Fruit fly (Drosophila melanogaster) whole organism, embryonic: ENCODE results near the gene Plzf.

Experiments used
- Ada2b ChIP-seq: fragments of 200-800 bp; sonication (Bioruptor generic); IDR thresholded peaks from 2 replicates; pipeline ENCODE4 v1.3.6; 2022; ENCODE audit warnings: missing biosample characterization, missing genetic modification characterization
- B-H2 ChIP-seq: fragments of 200-800 bp; sonication (Bioruptor generic); optimal IDR thresholded peaks from 2 replicates; lab custom pipeline; 2018; ENCODE audit warnings: missing biosample characterization, mild to moderate bottlenecking, missing genetic modification characterization
- Blimp-1 ChIP-seq: fragments of 200-800 bp; sonication (Bioruptor generic); optimal IDR thresholded peaks from 3 replicates; lab custom pipeline; 2018; ENCODE audit warnings: missing biosample characterization, missing genetic modification characterization, mild to moderate bottlenecking, moderate library complexity, missing genetic modification reagents
- Bteb2 ChIP-seq: fragments of 200-800 bp; sonication (Bioruptor generic); optimal IDR thresholded peaks from 2 replicates; lab custom pipeline; 2016; ENCODE audit warnings: missing biosample characterization, missing genetic modification characterization
- CG11247 ChIP-seq: fragments of 200-800 bp; sonication (Bioruptor generic); IDR thresholded peaks from 2 replicates; pipeline ENCODE4 v1.3.6; 2022; ENCODE audit warnings: missing biosample characterization, missing genetic modification characterization
- CG11696 ChIP-seq: fragments of 200-800 bp; sonication (Bioruptor generic); IDR thresholded peaks from 2 replicates; pipeline ENCODE4 v1.3.6; 2022; ENCODE audit warnings: missing biosample characterization, missing genetic modification characterization
- CG1233 ChIP-seq: fragments of 200-800 bp; sonication (Bioruptor generic); optimal IDR thresholded peaks from 4 replicates; lab custom pipeline; 2018; ENCODE audit warnings: missing biosample characterization, mild to moderate bottlenecking, missing genetic modification characterization
- CG14014 ChIP-seq: fragments of 200-800 bp; sonication (Bioruptor generic); IDR thresholded peaks from 2 replicates; pipeline ENCODE4 v1.3.6; 2022; ENCODE audit warnings: missing biosample characterization, missing genetic modification characterization
- CG14441 ChIP-seq: fragments of 200-800 bp; sonication (Bioruptor generic); IDR thresholded peaks from 2 replicates; pipeline ENCODE4 v1.3.6; 2022; ENCODE audit warnings: missing biosample characterization, missing genetic modification characterization
- CG1529 ChIP-seq: fragments of 200-800 bp; sonication (Bioruptor generic); optimal IDR thresholded peaks from 3 replicates; lab custom pipeline; 2018; ENCODE audit warnings: missing biosample characterization, missing genetic modification characterization
- CG16779 ChIP-seq: fragments of 200-800 bp; sonication (Bioruptor generic); IDR thresholded peaks from 2 replicates; pipeline ENCODE4 v1.3.6; 2022; ENCODE audit warnings: missing biosample characterization, missing genetic modification characterization
- CG17802 ChIP-seq: fragments of 200-800 bp; sonication (Bioruptor generic); optimal IDR thresholded peaks from 2 replicates; lab custom pipeline; 2018; ENCODE audit warnings: missing biosample characterization, mild to moderate bottlenecking, missing genetic modification characterization, moderate library complexity
- CG2129 ChIP-seq: fragments of 200-800 bp; sonication (Bioruptor generic); IDR thresholded peaks from 2 replicates; pipeline ENCODE4 v1.3.6; 2022; ENCODE audit warnings: missing biosample characterization, missing genetic modification characterization; ENCODE audit not compliant: partially characterized antibody
- CG31441 ChIP-seq: fragments of 200-800 bp; sonication (Bioruptor generic); IDR thresholded peaks from 2 replicates; pipeline ENCODE4 v1.3.6; 2022; ENCODE audit warnings: missing biosample characterization, missing genetic modification characterization
- CG4360 ChIP-seq: fragments of 200-800 bp; sonication (Bioruptor generic); IDR thresholded peaks from 2 replicates; pipeline ENCODE4 v1.3.6; 2022; ENCODE audit warnings: missing biosample characterization, missing genetic modification characterization
- CG4820 ChIP-seq: fragments of 200-800 bp; sonication (Bioruptor generic); optimal IDR thresholded peaks from 3 replicates; lab custom pipeline; 2016; ENCODE audit warnings: missing biosample characterization, missing genetic modification characterization
- CG7963 ChIP-seq: fragments of 200-800 bp; sonication (Bioruptor generic); IDR thresholded peaks from 3 replicates; pipeline ENCODE4 v1.3.6; 2022; ENCODE audit warnings: missing biosample characterization, missing genetic modification characterization; ENCODE audit not compliant: partially characterized antibody
- Dfd ChIP-seq, 2 experiments: fragments of >200 bp; optimal IDR thresholded peaks; 2 replicates each; lab custom pipeline; 2017; ENCODE audit warnings: missing biosample characterization in 2 of 2, missing genetic modification characterization in 2 of 2
- Ets97D ChIP-seq: fragments of 200-800 bp; sonication (Bioruptor generic); optimal IDR thresholded peaks from 3 replicates; lab custom pipeline; 2016; ENCODE audit warnings: missing biosample characterization, missing genetic modification characterization
- Fer3 ChIP-seq: fragments of 200-800 bp; sonication (Bioruptor generic); optimal IDR thresholded peaks from 2 replicates; lab custom pipeline; 2018; ENCODE audit warnings: missing biosample characterization, mild to moderate bottlenecking, missing genetic modification characterization, moderate library complexity
- Hr39 ChIP-seq: fragments of >200 bp; optimal IDR thresholded peaks from 2 replicates; lab custom pipeline; 2017
- Hr51 ChIP-seq, 2 experiments: fragments of 200-800 bp; sonication (Bioruptor generic); optimal IDR thresholded peaks; 2 replicates in 1 of 2; 3 replicates in 1 of 2; lab custom pipeline; 2016 to 2018; ENCODE audit warnings: missing biosample characterization in 2 of 2, missing genetic modification characterization in 2 of 2, mild to moderate bottlenecking in 1 of 2, moderate library complexity in 1 of 2
- Mes4 ChIP-seq: fragments of 200-800 bp; sonication (Bioruptor generic); optimal IDR thresholded peaks from 2 replicates; lab custom pipeline; 2016; ENCODE audit warnings: missing biosample characterization, missing genetic modification characterization
- Neu2 ChIP-seq: fragments of 200-800 bp; sonication (Bioruptor generic); optimal IDR thresholded peaks from 3 replicates; lab custom pipeline; 2016; ENCODE audit warnings: missing biosample characterization, missing genetic modification characterization, borderline replicate concordance
- Optix ChIP-seq: fragments of 200-800 bp; sonication (Bioruptor generic); IDR thresholded peaks from 3 replicates; pipeline ENCODE4 v1.3.6; 2022; ENCODE audit warnings: missing biosample characterization, missing genetic modification characterization
- PHDP ChIP-seq: fragments of 200-800 bp; sonication (Bioruptor generic); optimal IDR thresholded peaks from 3 replicates; lab custom pipeline; 2018; ENCODE audit warnings: missing biosample characterization, mild to moderate bottlenecking, missing genetic modification characterization, moderate library complexity
- Sox100B ChIP-seq: fragments of 200-800 bp; sonication (Bioruptor generic); optimal IDR thresholded peaks from 3 replicates; lab custom pipeline; 2018; ENCODE audit warnings: missing biosample characterization, mild to moderate bottlenecking, missing genetic modification characterization
- Taf1 ChIP-seq: fragments of 200-800 bp; sonication (Bioruptor generic); IDR thresholded peaks from 2 replicates; pipeline ENCODE4 v1.3.6; 2022; ENCODE audit warnings: missing biosample characterization, missing genetic modification characterization
- Vsx1 ChIP-seq: fragments of 200-800 bp; sonication (Bioruptor generic); optimal IDR thresholded peaks from 2 replicates; lab custom pipeline; 2017; ENCODE audit warnings: missing biosample characterization, mild to moderate bottlenecking, missing genetic modification characterization, missing genetic modification reagents
- ase ChIP-seq: fragments of 200-800 bp; sonication (Bioruptor generic); IDR thresholded peaks from 3 replicates; pipeline ENCODE4 v1.3.6; 2022; ENCODE audit warnings: missing biosample characterization, missing genetic modification characterization
- bsh ChIP-seq, 2 experiments: fragments of 200-800 bp; sonication (Bioruptor generic); optimal IDR thresholded peaks; 2 replicates each; lab custom pipeline; 2017 to 2018; ENCODE audit warnings: mild to moderate bottlenecking in 2 of 2, missing biosample characterization in 2 of 2, missing genetic modification characterization in 2 of 2, moderate library complexity in 1 of 2
- da ChIP-seq: fragments of 200-800 bp; sonication (Bioruptor generic); optimal IDR thresholded peaks from 2 replicates; lab custom pipeline; 2016; ENCODE audit warnings: missing biosample characterization, missing genetic modification characterization
- danr ChIP-seq: fragments of 200-800 bp; sonication (Bioruptor generic); IDR thresholded peaks from 2 replicates; pipeline ENCODE4 v1.3.6; 2022; ENCODE audit warnings: missing biosample characterization, missing genetic modification characterization
- dpn ChIP-seq, 2 experiments: fragments of 200-800 bp; sonication (Bioruptor generic); optimal IDR thresholded peaks; 3 replicates each; lab custom pipeline; 2016; ENCODE audit warnings: missing biosample characterization in 2 of 2, missing genetic modification characterization in 2 of 2
- grau ChIP-seq: fragments of 200-800 bp; optimal IDR thresholded peaks from 3 replicates; lab custom pipeline; 2019; ENCODE audit warnings: missing biosample characterization, mild to moderate bottlenecking, missing genetic modification characterization, moderate library complexity
- grn ChIP-seq: fragments of 200-800 bp; sonication (Bioruptor generic); optimal IDR thresholded peaks from 3 replicates; lab custom pipeline; 2017; ENCODE audit warnings: missing biosample characterization, missing genetic modification characterization
- gsb-n ChIP-seq: fragments of 200-800 bp; sonication (Bioruptor generic); optimal IDR thresholded peaks from 3 replicates; lab custom pipeline; 2018; ENCODE audit warnings: missing biosample characterization, mild to moderate bottlenecking, missing genetic modification characterization
- hkb ChIP-seq, 2 experiments: fragments of 200-800 bp in 1 of 2; fragments of >200 bp in 1 of 2; sonication (Bioruptor generic) in 1 of 2; IDR thresholded peaks in 1 of 2; optimal IDR thresholded peaks in 1 of 2; 2 replicates each; pipeline versions ENCODE4 v1.3.6 to Lab custom; 2017 to 2022; ENCODE audit warnings: missing biosample characterization in 1 of 2, missing genetic modification characterization in 1 of 2
- hth ChIP-seq: fragments of >200 bp; optimal IDR thresholded peaks from 2 replicates; lab custom pipeline; 2017; ENCODE audit warnings: inconsistent platforms
- ind ChIP-seq: fragments of 200-800 bp; sonication (Bioruptor generic); optimal IDR thresholded peaks from 3 replicates; lab custom pipeline; 2016; ENCODE audit warnings: missing biosample characterization, missing genetic modification characterization
- kah ChIP-seq: fragments of 200-800 bp; sonication (Bioruptor generic); optimal IDR thresholded peaks from 2 replicates; lab custom pipeline; 2018; ENCODE audit warnings: missing biosample characterization, mild to moderate bottlenecking, missing genetic modification characterization
- lab ChIP-seq: fragments of 200-800 bp; sonication (Bioruptor generic); optimal IDR thresholded peaks from 3 replicates; lab custom pipeline; 2017; ENCODE audit warnings: missing biosample characterization, missing genetic modification characterization, mild to moderate bottlenecking, moderate library complexity, missing genetic modification reagents
- luna ChIP-seq: fragments of 200-800 bp; sonication (Bioruptor generic); optimal IDR thresholded peaks from 2 replicates; lab custom pipeline; 2016; ENCODE audit warnings: missing biosample characterization, missing genetic modification characterization
- org-1 ChIP-seq: fragments of 200-800 bp; sonication (Bioruptor generic); optimal IDR thresholded peaks from 2 replicates; lab custom pipeline; 2017; ENCODE audit warnings: missing biosample characterization, missing genetic modification characterization
- prd ChIP-seq, 3 experiments: fragments of >200 bp in 2 of 3; fragments of 200-800 bp in 1 of 3; sonication (Bioruptor generic) in 1 of 3; optimal IDR thresholded peaks in 2 of 3; IDR thresholded peaks in 1 of 3; 2 replicates in 2 of 3; 3 replicates in 1 of 3; pipeline versions ENCODE4 v1.3.6 to Lab custom; 2017 to 2022; ENCODE audit warnings: missing biosample characterization in 1 of 3, missing genetic modification characterization in 1 of 3
- ranshi ChIP-seq: fragments of 200-800 bp; sonication (Bioruptor generic); IDR thresholded peaks from 2 replicates; pipeline ENCODE4 v1.3.6; 2022; ENCODE audit warnings: missing biosample characterization, missing genetic modification characterization
- sd ChIP-seq: fragments of 200-800 bp; sonication (Bioruptor generic); optimal IDR thresholded peaks from 3 replicates; lab custom pipeline; 2018; ENCODE audit warnings: missing biosample characterization, mild to moderate bottlenecking, missing genetic modification characterization, moderate library complexity
- ssp ChIP-seq: fragments of 200-800 bp; sonication (Bioruptor generic); IDR thresholded peaks from 2 replicates; pipeline ENCODE4 v1.3.6; 2022; ENCODE audit warnings: missing biosample characterization, missing genetic modification characterization
- stwl ChIP-seq: fragments of 200-800 bp; sonication (Bioruptor generic); optimal IDR thresholded peaks from 3 replicates; lab custom pipeline; 2018; ENCODE audit warnings: missing biosample characterization, mild to moderate bottlenecking, missing genetic modification characterization, moderate library complexity
- trem ChIP-seq: fragments of 200-800 bp; optimal IDR thresholded peaks from 3 replicates; lab custom pipeline; 2019; ENCODE audit warnings: missing biosample characterization, mild to moderate bottlenecking, missing genetic modification characterization, moderate library complexity
- trh ChIP-seq: fragments of 200-800 bp; sonication (Bioruptor generic); optimal IDR thresholded peaks from 2 replicates; lab custom pipeline; 2016; ENCODE audit warnings: missing biosample characterization, missing genetic modification characterization

Plzf gene

dm6 chr2L:12007331-12007791 is 41.4 kb downstream of the Plzf start (continued):
- TF ChIP-seq CG1233 (peak; percentile 74), Blimp-1 (GFP tag; lab: Kevin White, UChicago) (peak; percentile 45), Ada2b (GFP tag; lab: Robert Waterston, UW) (no peak), bsh (GFP tag; optimal IDR thresholded peaks at IDR 0.05; lab: Kevin White, UChicago) (peak; percentile 38 to 75), CG4820 (no peak), CG11247 (GFP tag; lab: Robert Waterston, UW) (no peak), CG14014 (GFP tag; lab: Robert Waterston, UW) (no peak), CG2129 (no peak), Fer3 (tag; lab: Kevin White, UChicago) (peak; percentile 24), lab (GFP tag; lab: Kevin White, UChicago) (peak; percentile 83), CG11696 (GFP tag; lab: Robert Waterston, UW) (no peak), hkb (optimal IDR thresholded peaks at IDR 0.05; lab: Kevin White, UChicago) (peak; percentile 57), hkb (GFP tag; IDR thresholded peaks at IDR 0.05; lab: Robert Waterston, UW) (no peak), CG31441 (GFP tag; lab: Robert Waterston, UW) (no peak), hth (lab: Kevin White, UChicago) (no peak), CG4360 (GFP tag; lab: Robert Waterston, UW) (no peak), Vsx1 (peak; percentile 62), org-1 (GFP tag; lab: Kevin White, UChicago) (no peak), ind (GFP tag; lab: Kevin White, UChicago) (no peak), CG7963 (GFP tag; lab: Robert Waterston, UW) (no peak), PHDP (tag; lab: Kevin White, UChicago) (peak; percentile 49), Sox100B (GFP tag; lab: Kevin White, UChicago) (peak; percentile 35), Neu2 (no peak), trh (GFP tag; lab: Kevin White, UChicago) (no peak), CG17802 (tag; lab: Kevin White, UChicago) (no peak), Optix (GFP tag; lab: Robert Waterston, UW) (no peak), ssp (GFP tag; lab: Robert Waterston, UW) (no peak), Mes4 (GFP tag; lab: Kevin White, UChicago) (peak; percentile 44), ranshi (no peak), Dfd (GFP tag; optimal IDR thresholded peaks at IDR 0.05; lab: Kevin White, UChicago) (no peak), CG16779 (no peak), Ets97D (GFP tag; lab: Kevin White, UChicago) (peak; percentile 0), danr (GFP tag; lab: Robert Waterston, UW) (no peak), da (GFP tag; lab: Kevin White, UChicago) (no peak), Hr39 (lab: Kevin White, UChicago) (no peak), Taf1 (GFP tag; lab: Robert Waterston, UW) (no peak), CG1529 (peak; percentile 50), stwl (tag; lab: Kevin White, UChicago) (peak; percentile 43), B-H2 (peak; percentile 92), grau (peak; percentile 55), luna (GFP tag; lab: Kevin White, UChicago) (no peak), Hr51 (GFP tag; optimal IDR thresholded peaks at IDR 0.05; lab: Kevin White, UChicago) (peak; percentile 9 to 69), kah (GFP tag; lab: Kevin White, UChicago) (peak; percentile 100), gsb-n (tag; lab: Kevin White, UChicago) (peak; percentile 19), dpn (GFP tag; optimal IDR thresholded peaks at IDR 0.05; lab: Kevin White, UChicago) (peak; percentile 13 to 26), Bteb2 (GFP tag; lab: Kevin White, UChicago) (peak; percentile 18), ase (GFP tag; lab: Robert Waterston, UW) (no peak), trem (tag; lab: Kevin White, UChicago) (peak; percentile 37), CG14441 (GFP tag; lab: Robert Waterston, UW) (no peak), prd (optimal IDR thresholded peaks at IDR 0.05; lab: Kevin White, UChicago) (no peak), prd (GFP tag; IDR thresholded peaks at IDR 0.05; lab: Robert Waterston, UW) (no peak), grn (GFP tag; lab: Kevin White, UChicago) (peak; percentile 5), sd (tag; lab: Kevin White, UChicago) (peak; percentile 100)
